Worm (Caenorhabditis elegans) whole organism, L1 larva: Measurements from ENCODE around the gene K07F5.8.
A peak's percentile ranks its signal among the peaks of the same experiment; 100 is the strongest.

ENCODE experiments used
- ceh-63 ChIP-seq: fragments of 200-800 bp; sonication (Bioruptor generic); optimal IDR thresholded peaks from 2 replicates; lab custom pipeline; 2018; ENCODE audit warnings: mild to moderate bottlenecking, missing genetic modification characterization, missing compliant biosample characterization
- egl-13 ChIP-seq: sonication (generic microtip); optimal IDR thresholded peaks from 2 replicates; lab custom pipeline; 2016; ENCODE audit warnings: missing genotype, missing genetic modification reagents, missing genetic modification characterization, missing compliant biosample characterization
- fos-1 ChIP-seq: fragments of 150-350 bp; optimal IDR thresholded peaks from 2 replicates; lab custom pipeline; 2014; ENCODE audit warnings: missing biosample characterization, missing genetic modification characterization
- lin-15B ChIP-seq: fragments of 150-350 bp; sonication (generic microtip); optimal IDR thresholded peaks from 3 replicates; lab custom pipeline; 2014; ENCODE audit warnings: missing biosample characterization, missing genetic modification characterization
- lsy-2 ChIP-seq, 2 experiments: fragments of 150-350 bp; optimal IDR thresholded peaks; 2 replicates each; lab custom pipeline; 2014; ENCODE audit warnings: missing biosample characterization in 2 of 2, missing genetic modification characterization in 2 of 2
- nhr-11 ChIP-seq: fragments of 150-350 bp; optimal IDR thresholded peaks from 2 replicates; lab custom pipeline; 2014; ENCODE audit warnings: missing biosample characterization, missing genetic modification characterization
- xbp-1 ChIP-seq: sonication (generic microtip); optimal IDR thresholded peaks from 2 replicates; lab custom pipeline; 2016; ENCODE audit warnings: missing genetic modification characterization, missing compliant biosample characterization
- ztf-11 ChIP-seq, 2 experiments: sonication (generic microtip); optimal IDR thresholded peaks; 2 replicates each; lab custom pipeline; 2016 to 2017; ENCODE audit warnings: missing genetic modification characterization in 2 of 2, missing biosample characterization in 1 of 2, missing compliant biosample characterization in 1 of 2
- ztf-4 ChIP-seq: fragments of 150-350 bp; optimal IDR thresholded peaks from 2 replicates; lab custom pipeline; 2014; ENCODE audit warnings: missing biosample characterization, missing genetic modification characterization

DNA sequence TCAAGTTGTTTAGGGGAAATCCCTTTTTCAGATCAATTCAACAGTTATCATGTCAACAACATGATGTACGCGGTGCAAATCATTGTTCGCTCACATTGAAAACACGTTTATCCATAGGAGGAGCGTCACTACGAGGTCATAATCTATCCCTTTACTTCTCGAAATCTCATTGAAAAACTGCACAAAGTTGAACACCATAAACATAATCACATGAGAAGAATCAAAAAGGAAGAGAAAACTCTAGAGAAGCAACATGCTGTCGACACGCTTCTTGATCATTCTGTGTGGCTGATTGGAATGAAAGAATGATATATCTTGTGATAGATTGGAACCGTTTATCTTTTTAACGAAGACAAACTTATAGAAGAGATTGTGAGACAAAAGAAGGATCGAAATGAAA lies 18.4 kb upstream of the K07F5.8 start:
- TF ChIP-seq ztf-11 (tag; optimal IDR thresholded peaks at IDR 0.05; lab: Kevin White, UChicago) (no peak), lin-15B (no peak), nhr-11 (tag; lab: Kevin White, UChicago) (no peak), ztf-4 (tag; lab: Kevin White, UChicago) (peak; percentile 62), xbp-1 (no peak), ceh-63 (GFP tag; lab: Kevin White, UChicago) (no peak), lsy-2 (tag; optimal IDR thresholded peaks at IDR 0.05; lab: Kevin White, UChicago) (peak; percentile 61 to 74), fos-1 (tag; lab: Kevin White, UChicago) (no peak), egl-13 (tag; lab: Kevin White, UChicago) (no peak)
